Worm (Caenorhabditis elegans) whole organism, early embryonic: Measurements from ENCODE around the gene C05B5.11.
"Not testable (repeated sequence)": the region's sequence is repeated elsewhere in the genome, so short reads cannot be mapped to it uniquely, and the experiment has no call there.

Source experiments
- B0310.2 ChIP-seq: sonication (generic microtip); optimal IDR thresholded peaks from 2 replicates; lab custom pipeline; 2016; ENCODE audit warnings: mild to moderate bottlenecking, missing genetic modification characterization, missing compliant biosample characterization
- ama-1 ChIP-seq: fragments of 150-350 bp; optimal IDR thresholded peaks from 2 replicates; lab custom pipeline; 2014
- ceh-13 ChIP-seq: fragments of 200-800 bp; sonication (Bioruptor generic); optimal IDR thresholded peaks from 2 replicates; lab custom pipeline; 2018; ENCODE audit warnings: mild to moderate bottlenecking, missing genetic modification characterization, missing compliant biosample characterization
- flt-1 ChIP-seq: fragments of 200-800 bp; sonication (Bioruptor generic); IDR thresholded peaks from 2 replicates; pipeline ENCODE4 v1.3.6; 2022; ENCODE audit warnings: missing genetic modification characterization, missing compliant biosample characterization
- hmbx-1 ChIP-seq: sonication (generic microtip); optimal IDR thresholded peaks from 2 replicates; lab custom pipeline; 2016; ENCODE audit warnings: mild to moderate bottlenecking, missing genetic modification characterization, missing compliant biosample characterization
- hmg-4 ChIP-seq: fragments of 200-800 bp; sonication (Bioruptor generic); optimal IDR thresholded peaks from 2 replicates; lab custom pipeline; 2018; ENCODE audit warnings: mild to moderate bottlenecking, missing genetic modification characterization, missing compliant biosample characterization
- hnd-1 ChIP-seq: sonication (generic microtip); optimal IDR thresholded peaks from 2 replicates; lab custom pipeline; 2016; ENCODE audit warnings: missing genetic modification characterization, missing compliant biosample characterization
- pes-1 ChIP-seq: fragments of 200-800 bp; sonication (Bioruptor generic); IDR thresholded peaks from 2 replicates; pipeline ENCODE4 v1.3.6; 2022; ENCODE audit warnings: missing genetic modification reagents, missing genetic modification characterization, missing compliant biosample characterization
- scrt-1 ChIP-seq: fragments of 200-800 bp; sonication (Bioruptor generic); IDR thresholded peaks from 2 replicates; pipeline ENCODE4 v1.3.6; 2022; ENCODE audit warnings: missing genetic modification characterization, missing compliant biosample characterization
- sea-1 ChIP-seq: fragments of 200-800 bp; sonication (Bioruptor generic); conservative IDR thresholded peaks from 2 replicates; pipeline ENCODE4 v1.3.6; 2022; ENCODE audit warnings: missing genetic modification characterization, missing compliant biosample characterization
- tbx-11 ChIP-seq: fragments of 200-800 bp; sonication (Bioruptor generic); IDR thresholded peaks from 2 replicates; pipeline ENCODE4 v1.3.6; 2022; ENCODE audit warnings: missing genetic modification characterization, missing compliant biosample characterization
- tbx-37 ChIP-seq: fragments of 200-800 bp; sonication (Bioruptor generic); conservative IDR thresholded peaks from 2 replicates; pipeline ENCODE4 v1.3.6; 2022; ENCODE audit warnings: missing genetic modification reagents, missing genetic modification characterization, missing compliant biosample characterization
- tra-4 ChIP-seq: sonication (generic microtip); optimal IDR thresholded peaks from 2 replicates; lab custom pipeline; 2017; ENCODE audit warnings: missing genetic modification characterization, missing compliant biosample characterization

ce11 chrIII:10050321-10050720, 46.0 kb downstream of the C05B5.11 start, which contains the start of gene T16G12.3:
- TF ChIP-seq flt-1 (GFP tag; lab: Robert Waterston, UW); hmbx-1 (tag; lab: Kevin White, UChicago); tbx-37 (GFP tag; lab: Robert Waterston, UW); tra-4 (tag; lab: Kevin White, UChicago); hnd-1; B0310.2 (tag; lab: Kevin White, UChicago); ama-1 (lab: Kevin White, UChicago); tbx-11 (GFP tag; lab: Robert Waterston, UW); pes-1; ceh-13 (GFP tag; lab: Kevin White, UChicago); hmg-4 (GFP tag; lab: Kevin White, UChicago); scrt-1 (GFP tag; lab: Robert Waterston, UW); sea-1 (GFP tag; lab: Robert Waterston, UW): not testable (repeated sequence)
